Worm (Caenorhabditis elegans) whole organism, late embryonic: ENCODE results near the gene F53G2.13.

Experiments used
- C38D4.7 ChIP-seq: fragments of 200-800 bp; sonication (Bioruptor generic); optimal IDR thresholded peaks from 2 replicates; lab custom pipeline; 2018; ENCODE audit warnings: mild to moderate bottlenecking, missing genetic modification characterization, moderate library complexity, missing compliant biosample characterization
- K09A11.1 ChIP-seq: sonication (generic microtip); optimal IDR thresholded peaks from 2 replicates; lab custom pipeline; 2017; ENCODE audit warnings: antibody characterized with exemption, mild to moderate bottlenecking, missing genetic modification characterization, missing compliant biosample characterization; ENCODE audit not compliant: insufficient read depth
- T23F11.4 ChIP-seq: fragments of 200-800 bp; sonication (Bioruptor generic); optimal IDR thresholded peaks from 2 replicates; lab custom pipeline; 2018; ENCODE audit warnings: mild to moderate bottlenecking, missing genetic modification characterization, missing compliant biosample characterization
- Y22D7AL.16 ChIP-seq: sonication (generic microtip); optimal IDR thresholded peaks from 2 replicates; lab custom pipeline; 2016; ENCODE audit warnings: missing genetic modification characterization, missing compliant biosample characterization
- ahr-1 ChIP-seq: sonication (generic microtip); optimal IDR thresholded peaks from 2 replicates; lab custom pipeline; 2016; ENCODE audit warnings: missing genetic modification characterization, missing compliant biosample characterization
- ceh-2 ChIP-seq: sonication (generic microtip); optimal IDR thresholded peaks from 2 replicates; lab custom pipeline; 2016; ENCODE audit warnings: missing genotype, missing genetic modification characterization, missing compliant biosample characterization
- ceh-31 ChIP-seq: sonication (generic microtip); optimal IDR thresholded peaks from 2 replicates; lab custom pipeline; 2016; ENCODE audit warnings: missing genetic modification characterization, missing compliant biosample characterization
- ceh-34 ChIP-seq: sonication (generic microtip); optimal IDR thresholded peaks from 2 replicates; lab custom pipeline; 2016; ENCODE audit warnings: mild to moderate bottlenecking, missing genetic modification characterization, missing compliant biosample characterization
- ceh-45 ChIP-seq: fragments of 200-800 bp; sonication (Bioruptor generic); IDR thresholded peaks from 2 replicates; pipeline ENCODE4 v1.3.6; 2022; ENCODE audit warnings: missing genetic modification reagents, missing genetic modification characterization, missing compliant biosample characterization
- ceh-48 ChIP-seq: sonication (generic microtip); optimal IDR thresholded peaks from 2 replicates; lab custom pipeline; 2016; ENCODE audit warnings: missing genetic modification characterization, inconsistent platforms, missing compliant biosample characterization
- ceh-9 ChIP-seq: sonication (generic microtip); optimal IDR thresholded peaks from 2 replicates; lab custom pipeline; 2016; ENCODE audit warnings: mild to moderate bottlenecking, missing genetic modification characterization, inconsistent platforms, missing compliant biosample characterization
- che-1 ChIP-seq: sonication (generic microtip); optimal IDR thresholded peaks from 2 replicates; lab custom pipeline; 2016; ENCODE audit warnings: mild to moderate bottlenecking, missing genetic modification characterization, missing compliant biosample characterization
- elt-2 ChIP-seq: sonication (generic microtip); optimal IDR thresholded peaks from 2 replicates; lab custom pipeline; 2016; ENCODE audit warnings: missing genetic modification reagents, missing genetic modification characterization, missing compliant biosample characterization
- fax-1 ChIP-seq: sonication (generic microtip); optimal IDR thresholded peaks from 2 replicates; lab custom pipeline; 2016; ENCODE audit warnings: missing genotype, missing genetic modification characterization, missing compliant biosample characterization
- fkh-6 ChIP-seq: sonication (generic microtip); optimal IDR thresholded peaks from 2 replicates; lab custom pipeline; 2016; ENCODE audit warnings: missing genetic modification characterization, missing compliant biosample characterization
- gmeb-2 ChIP-seq: sonication (generic microtip); optimal IDR thresholded peaks from 2 replicates; lab custom pipeline; 2016; ENCODE audit warnings: missing genetic modification characterization, inconsistent platforms, missing compliant biosample characterization
- hlh-13 ChIP-seq: fragments of 200-800 bp; sonication (Bioruptor generic); optimal IDR thresholded peaks from 2 replicates; lab custom pipeline; 2018; ENCODE audit warnings: mild to moderate bottlenecking, missing genetic modification characterization, missing compliant biosample characterization
- hlh-15 ChIP-seq: sonication (generic microtip); optimal IDR thresholded peaks from 2 replicates; lab custom pipeline; 2016; ENCODE audit warnings: missing genetic modification characterization, missing compliant biosample characterization
- hlh-30 ChIP-seq: sonication (generic microtip); optimal IDR thresholded peaks from 2 replicates; lab custom pipeline; 2017; ENCODE audit warnings: antibody characterized with exemption, missing genetic modification characterization, missing compliant biosample characterization; ENCODE audit not compliant: insufficient read depth
- lin-11 ChIP-seq: fragments of 200-800 bp; sonication (Bioruptor generic); optimal IDR thresholded peaks from 2 replicates; lab custom pipeline; 2018; ENCODE audit warnings: mild to moderate bottlenecking, missing genetic modification characterization, missing compliant biosample characterization
- nhr-11 ChIP-seq: fragments of 150-350 bp; optimal IDR thresholded peaks from 2 replicates; lab custom pipeline; 2014; ENCODE audit warnings: missing biosample characterization, missing genetic modification characterization
- nhr-232 ChIP-seq: sonication (generic microtip); optimal IDR thresholded peaks from 2 replicates; lab custom pipeline; 2016; ENCODE audit warnings: missing genetic modification characterization, missing compliant biosample characterization
- odd-2 ChIP-seq: sonication (generic microtip); optimal IDR thresholded peaks from 2 replicates; lab custom pipeline; 2017; ENCODE audit warnings: antibody characterized with exemption, mild to moderate bottlenecking, missing genetic modification characterization, missing compliant biosample characterization
- pag-3 ChIP-seq: sonication (generic microtip); optimal IDR thresholded peaks from 2 replicates; lab custom pipeline; 2016; ENCODE audit warnings: missing compliant biosample characterization, missing genetic modification characterization, borderline replicate concordance
- pha-4 ChIP-seq: fragments of 150-350 bp; optimal IDR thresholded peaks from 2 replicates; lab custom pipeline; 2018; ENCODE audit warnings: missing biosample characterization, missing genetic modification reagents, missing genetic modification characterization
- pqm-1 ChIP-seq: sonication (generic microtip); optimal IDR thresholded peaks from 2 replicates; lab custom pipeline; 2016; ENCODE audit warnings: missing genetic modification characterization, missing compliant biosample characterization
- pros-1 ChIP-seq: fragments of 150-350 bp; optimal IDR thresholded peaks from 2 replicates; lab custom pipeline; 2014; ENCODE audit warnings: missing biosample characterization, missing genetic modification reagents, missing genetic modification characterization
- ref-2 ChIP-seq: sonication (generic microtip); optimal IDR thresholded peaks from 2 replicates; lab custom pipeline; 2016; ENCODE audit warnings: missing genetic modification characterization, missing compliant biosample characterization
- syd-9 ChIP-seq: sonication (generic microtip); optimal IDR thresholded peaks from 2 replicates; lab custom pipeline; 2016; ENCODE audit warnings: mild to moderate bottlenecking, missing genetic modification characterization, moderate library complexity, missing compliant biosample characterization
- unc-3 ChIP-seq, 2 experiments: fragments of 200-800 bp in 1 of 2; sonication (Bioruptor generic) in 1 of 2; sonication (generic microtip) in 1 of 2; conservative IDR thresholded peaks in 1 of 2; optimal IDR thresholded peaks in 1 of 2; 2 replicates each; pipeline versions ENCODE4 v1.3.6 to Lab custom; 2016 to 2022; ENCODE audit warnings: missing compliant biosample characterization in 2 of 2, missing genetic modification characterization in 2 of 2, missing genetic modification reagents in 1 of 2
- unc-55 ChIP-seq: sonication (generic microtip); optimal IDR thresholded peaks from 2 replicates; lab custom pipeline; 2017; ENCODE audit warnings: missing biosample characterization, missing genetic modification reagents, missing genetic modification characterization
- ztf-16 ChIP-seq: sonication (generic microtip); optimal IDR thresholded peaks from 2 replicates; lab custom pipeline; 2017; ENCODE audit warnings: missing genetic modification characterization, missing compliant biosample characterization

F53G2.13 gene

ce11 chrII:2480099-2480498 is 3.5 kb upstream of the F53G2.13 start, which contains the start of gene F53G2.3:
F53G2.3 (plus strand) TSS chrII:2480399.
- no peak for TF ChIP-seq pros-1 (tag; lab: Kevin White, UChicago)
- no peak for TF ChIP-seq syd-9 (tag; lab: Kevin White, UChicago)
- no peak for TF ChIP-seq pha-4 (tag; lab: Kevin White, UChicago)
- TF ChIP-seq ceh-31 (tag; lab: Kevin White, UChicago), result no peak
- no peak for TF ChIP-seq ceh-2
- no peak for TF ChIP-seq ref-2 (tag; lab: Kevin White, UChicago)
- no peak for TF ChIP-seq ceh-9
- no peak for TF ChIP-seq odd-2 (tag; lab: Kevin White, UChicago)
- TF ChIP-seq Y22D7AL.16 (tag; lab: Kevin White, UChicago), result no peak
- TF ChIP-seq hlh-13 (GFP tag; lab: Kevin White, UChicago), result no peak
- no peak for TF ChIP-seq che-1 (tag; lab: Kevin White, UChicago)
- TF ChIP-seq gmeb-2 (tag; lab: Kevin White, UChicago), result no peak
- TF ChIP-seq nhr-11 (tag; lab: Kevin White, UChicago), result no peak
- TF ChIP-seq unc-3 (GFP tag; conservative IDR thresholded peaks at IDR 0.05; lab: Robert Waterston, UW), result no peak
- TF ChIP-seq unc-3 (tag; optimal IDR thresholded peaks at IDR 0.05; lab: Kevin White, UChicago), result no peak
- TF ChIP-seq lin-11 (tag; lab: Kevin White, UChicago), result no peak
- TF ChIP-seq T23F11.4, result no peak
- TF ChIP-seq unc-55 (GFP tag; lab: Kevin White, UChicago), result no peak
- no peak for TF ChIP-seq K09A11.1 (tag; lab: Kevin White, UChicago)
- TF ChIP-seq hlh-15 (tag; lab: Kevin White, UChicago), result no peak
- no peak for TF ChIP-seq ztf-16 (tag; lab: Kevin White, UChicago)

- TF ChIP-seq fkh-6 (tag; lab: Kevin White, UChicago) (no peak), ceh-45 (GFP tag; lab: Robert Waterston, UW) (no peak), ceh-9 (no peak), pag-3 (tag; lab: Kevin White, UChicago) (no peak), odd-2 (tag; lab: Kevin White, UChicago) (no peak), fax-1 (tag; lab: Kevin White, UChicago) (no peak), ceh-48 (tag; lab: Kevin White, UChicago) (no peak), ceh-34 (tag; lab: Kevin White, UChicago) (no peak), unc-3 (GFP tag; conservative IDR thresholded peaks at IDR 0.05; lab: Robert Waterston, UW) (no peak), unc-3 (tag; optimal IDR thresholded peaks at IDR 0.05; lab: Kevin White, UChicago) (no peak), ahr-1 (no peak)
- TF ChIP-seq, all 69 proteins: peak for 0
These were observed 2.0 kb upstream of the F53G2.13 start, which contains the start of gene F53G2.2 for ce11 chrII:2481621-2482020. F53G2.2 (plus strand) TSS chrII:2481921.

ce11 chrII:2488386-2488785 is 4.8 kb downstream of the F53G2.13 start, which contains the start of gene F53G2.1:
F53G2.1 (plus strand) TSS chrII:2488686.
- TF ChIP-seq odd-2 (tag; lab: Kevin White, UChicago) (no peak), ceh-31 (tag; lab: Kevin White, UChicago) (no peak), pqm-1 (tag; lab: Kevin White, UChicago) (no peak), nhr-232 (tag; lab: Kevin White, UChicago) (no peak), T23F11.4 (no peak), syd-9 (tag; lab: Kevin White, UChicago) (no peak), ceh-34 (tag; lab: Kevin White, UChicago) (no peak), elt-2 (no peak), gmeb-2 (tag; lab: Kevin White, UChicago) (no peak), C38D4.7 (GFP tag; lab: Kevin White, UChicago) (no peak)

- peak; percentile 84 for TF ChIP-seq elt-2
- TF ChIP-seq hlh-30 (tag; lab: Kevin White, UChicago), result no peak
These were observed 20.3 kb downstream of the F53G2.13 start for ce11 chrII:2503703-2504430.
